Worm (Caenorhabditis elegans) whole organism, mixed stage, embryonic: Measurements from ENCODE around the gene gpx-6.

Experiments used
- bed-3 ChIP-seq: fragments of 200-800 bp; sonication (Bioruptor generic); optimal IDR thresholded peaks from 3 replicates; lab custom pipeline; 2018; ENCODE audit warnings: mild to moderate bottlenecking, missing genetic modification characterization, moderate library complexity, missing compliant biosample characterization
- ceh-43 ChIP-seq: fragments of 200-800 bp; sonication (Bioruptor generic); optimal IDR thresholded peaks from 2 replicates; lab custom pipeline; 2018; ENCODE audit warnings: mild to moderate bottlenecking, missing genetic modification characterization, moderate library complexity, missing compliant biosample characterization
- ceh-83 ChIP-seq: fragments of 200-800 bp; sonication (Bioruptor generic); optimal IDR thresholded peaks from 2 replicates; lab custom pipeline; 2018; ENCODE audit warnings: mild to moderate bottlenecking, missing genetic modification characterization, missing compliant biosample characterization
- cnd-1 ChIP-seq: fragments of 200-800 bp; sonication (Bioruptor generic); optimal IDR thresholded peaks from 2 replicates; lab custom pipeline; 2018; ENCODE audit warnings: mild to moderate bottlenecking, missing genetic modification characterization, missing compliant biosample characterization
- drap-1 ChIP-seq: fragments of 200-800 bp; sonication (Bioruptor generic); optimal IDR thresholded peaks from 3 replicates; lab custom pipeline; 2018; ENCODE audit warnings: mild to moderate bottlenecking, missing genetic modification characterization, missing compliant biosample characterization
- elt-1 ChIP-seq: sonication (generic microtip); optimal IDR thresholded peaks from 2 replicates; lab custom pipeline; 2017; ENCODE audit warnings: missing genetic modification characterization, mild to moderate bottlenecking, missing compliant biosample characterization, antibody characterized with exemption, moderate library complexity, borderline replicate concordance; ENCODE audit not compliant: insufficient read depth
- flh-1 ChIP-seq: fragments of 200-800 bp; sonication (Bioruptor generic); optimal IDR thresholded peaks from 2 replicates; lab custom pipeline; 2018; ENCODE audit warnings: mild to moderate bottlenecking, missing genetic modification characterization, moderate library complexity, missing compliant biosample characterization
- ham-2 ChIP-seq: fragments of 200-800 bp; sonication (Bioruptor generic); optimal IDR thresholded peaks from 2 replicates; lab custom pipeline; 2018; ENCODE audit warnings: mild to moderate bottlenecking, missing genetic modification characterization, missing compliant biosample characterization
- hlh-1 ChIP-seq: fragments of 150-350 bp; optimal IDR thresholded peaks from 2 replicates; lab custom pipeline; 2014; ENCODE audit warnings: missing biosample characterization, missing genetic modification reagents, missing genetic modification characterization
- lin-13 ChIP-seq: fragments of 150-350 bp; optimal IDR thresholded peaks from 2 replicates; lab custom pipeline; 2014; ENCODE audit warnings: missing biosample characterization, missing genetic modification characterization
- lin-32 ChIP-seq: fragments of 200-800 bp; sonication (Bioruptor generic); optimal IDR thresholded peaks from 2 replicates; lab custom pipeline; 2018; ENCODE audit warnings: mild to moderate bottlenecking, missing genetic modification characterization, missing compliant biosample characterization
- mab-5 ChIP-seq: fragments of 150-350 bp; optimal IDR thresholded peaks from 2 replicates; lab custom pipeline; 2014; ENCODE audit warnings: missing biosample characterization, missing genetic modification characterization
- mep-1 ChIP-seq: fragments of 150-350 bp; optimal IDR thresholded peaks from 2 replicates; lab custom pipeline; 2017; ENCODE audit warnings: missing biosample characterization, missing genetic modification reagents, missing genetic modification characterization, inconsistent platforms
- mls-2 ChIP-seq: sonication (generic microtip); optimal IDR thresholded peaks from 2 replicates; lab custom pipeline; 2016; ENCODE audit warnings: mild to moderate bottlenecking, missing genetic modification characterization, moderate library complexity, missing compliant biosample characterization
- nhr-12 ChIP-seq: fragments of 150-350 bp; optimal IDR thresholded peaks from 2 replicates; lab custom pipeline; 2014; ENCODE audit warnings: missing biosample characterization, missing genetic modification characterization
- nhr-2 ChIP-seq: fragments of 150-350 bp; optimal IDR thresholded peaks from 2 replicates; lab custom pipeline; 2014; ENCODE audit warnings: missing biosample characterization, missing genetic modification characterization
- nhr-237 ChIP-seq: fragments of 150-350 bp; optimal IDR thresholded peaks from 2 replicates; lab custom pipeline; 2014; ENCODE audit warnings: missing biosample characterization, missing genetic modification characterization
- nhr-28 ChIP-seq: fragments of 150-350 bp; optimal IDR thresholded peaks from 2 replicates; lab custom pipeline; 2014; ENCODE audit warnings: missing biosample characterization, missing genetic modification characterization
- nhr-76 ChIP-seq: sonication (generic microtip); optimal IDR thresholded peaks from 2 replicates; lab custom pipeline; 2017; ENCODE audit warnings: missing biosample characterization, missing genetic modification characterization
- pha-4 ChIP-seq: fragments of 150-350 bp; optimal IDR thresholded peaks from 2 replicates; lab custom pipeline; 2018; ENCODE audit warnings: missing biosample characterization, missing genetic modification reagents, missing genetic modification characterization
- sem-2 ChIP-seq: fragments of 200-800 bp; sonication (Bioruptor generic); optimal IDR thresholded peaks from 2 replicates; lab custom pipeline; 2018; ENCODE audit warnings: mild to moderate bottlenecking, missing genetic modification characterization, missing compliant biosample characterization
- snpc-4 ChIP-seq: fragments of 150-350 bp; optimal IDR thresholded peaks from 2 replicates; lab custom pipeline; 2014; ENCODE audit warnings: missing biosample characterization, missing genetic modification characterization
- sptf-1 ChIP-seq: sonication (generic microtip); optimal IDR thresholded peaks from 2 replicates; lab custom pipeline; 2017; ENCODE audit warnings: mild to moderate bottlenecking, missing genetic modification characterization, moderate library complexity, missing compliant biosample characterization
- tbx-8 ChIP-seq: fragments of 200-800 bp; sonication (Bioruptor generic); optimal IDR thresholded peaks from 2 replicates; lab custom pipeline; 2018; ENCODE audit warnings: mild to moderate bottlenecking, missing genetic modification characterization, moderate library complexity, missing compliant biosample characterization
- unc-39 ChIP-seq: fragments of 150-350 bp; optimal IDR thresholded peaks from 2 replicates; lab custom pipeline; 2014; ENCODE audit warnings: missing biosample characterization, missing genetic modification characterization
- unc-62 ChIP-seq: fragments of 150-350 bp; optimal IDR thresholded peaks from 2 replicates; lab custom pipeline; 2014; ENCODE audit warnings: missing biosample characterization, missing genetic modification reagents, missing genetic modification characterization
- zip-8 ChIP-seq: fragments of 150-350 bp; optimal IDR thresholded peaks from 2 replicates; lab custom pipeline; 2014; ENCODE audit warnings: missing biosample characterization, missing genetic modification characterization
- ztf-11 ChIP-seq: fragments of 150-350 bp; optimal IDR thresholded peaks from 2 replicates; lab custom pipeline; 2014; ENCODE audit warnings: missing biosample characterization, missing genetic modification characterization

gpx-6 gene

DNA sequence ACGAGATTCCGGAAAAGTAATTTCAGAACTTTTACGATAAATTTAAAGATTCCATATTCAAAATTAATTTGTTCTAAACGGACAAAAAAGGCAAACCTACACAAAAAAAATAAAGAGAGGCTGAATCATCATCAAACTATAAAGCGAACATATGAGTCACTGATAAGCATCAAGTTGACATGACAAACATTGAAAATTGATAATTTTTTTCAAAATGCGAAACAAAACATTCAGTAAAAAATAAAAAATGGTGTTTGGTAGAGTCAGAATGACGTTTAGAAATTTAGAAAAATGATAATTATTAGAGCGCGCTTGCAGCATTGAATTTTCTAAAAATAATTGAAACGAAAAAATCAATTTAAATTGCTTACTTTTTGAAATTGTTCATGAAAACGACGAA, 22.2 kb upstream of the gpx-6 start:
- TF ChIP-seq flh-1 (GFP tag; lab: Kevin White, UChicago) (no peak), tbx-8 (GFP tag; lab: Kevin White, UChicago) (no peak), nhr-237 (no peak), nhr-28 (tag; lab: Kevin White, UChicago) (no peak)

DNA sequence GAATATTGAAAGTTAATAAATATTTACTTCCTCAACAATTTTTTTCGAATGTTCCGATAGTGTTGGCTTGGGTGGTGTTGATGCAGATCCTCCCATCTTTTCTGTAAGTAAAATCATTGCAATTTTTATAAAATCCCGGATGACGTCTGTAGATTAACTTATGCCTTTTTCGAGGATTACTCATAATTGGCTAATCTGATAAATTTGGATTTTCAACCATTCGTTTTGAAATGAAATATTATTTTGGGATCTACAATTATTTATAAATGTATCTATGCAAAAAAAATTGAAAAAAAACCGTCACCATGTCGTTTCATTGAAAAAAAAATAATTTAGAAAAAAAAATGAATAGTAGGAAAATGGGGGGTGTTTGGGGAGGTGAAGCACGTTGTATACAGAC, 20.9 kb upstream of the gpx-6 start, which contains the start of gene glrx-22:
Gene glrx-22, minus strand, starts transcription at position 101 of the 400 bp plus-strand sequence.
- TF ChIP-seq drap-1 (GFP tag; lab: Kevin White, UChicago) = no peak
- TF ChIP-seq ceh-83 (GFP tag; lab: Kevin White, UChicago) = no peak
- no peak for TF ChIP-seq mab-5 (tag; lab: Kevin White, UChicago)
- TF ChIP-seq sptf-1 (tag; lab: Kevin White, UChicago) = no peak
- TF ChIP-seq sem-2 (GFP tag; lab: Kevin White, UChicago) = no peak
- no peak for TF ChIP-seq tbx-8 (GFP tag; lab: Kevin White, UChicago)
- TF ChIP-seq unc-39 (tag; lab: Kevin White, UChicago) = no peak
- TF ChIP-seq nhr-76 (tag; lab: Kevin White, UChicago) = no peak
- TF ChIP-seq nhr-2 (tag; lab: Kevin White, UChicago) = no peak
- no peak for TF ChIP-seq cnd-1 (tag; lab: Kevin White, UChicago)
- no peak for TF ChIP-seq lin-32 (GFP tag; lab: Kevin White, UChicago)
- TF ChIP-seq bed-3 (GFP tag; lab: Kevin White, UChicago) = no peak
- TF ChIP-seq mep-1 (tag; lab: Kevin White, UChicago) = no peak
- no peak for TF ChIP-seq ceh-43 (GFP tag; lab: Kevin White, UChicago)
- no peak for TF ChIP-seq nhr-28 (tag; lab: Kevin White, UChicago)
- no peak for TF ChIP-seq unc-62 (GFP tag; lab: Kevin White, UChicago)
- no peak for TF ChIP-seq mls-2
- TF ChIP-seq nhr-237 = no peak
- no peak for TF ChIP-seq flh-1 (GFP tag; lab: Kevin White, UChicago)

DNA sequence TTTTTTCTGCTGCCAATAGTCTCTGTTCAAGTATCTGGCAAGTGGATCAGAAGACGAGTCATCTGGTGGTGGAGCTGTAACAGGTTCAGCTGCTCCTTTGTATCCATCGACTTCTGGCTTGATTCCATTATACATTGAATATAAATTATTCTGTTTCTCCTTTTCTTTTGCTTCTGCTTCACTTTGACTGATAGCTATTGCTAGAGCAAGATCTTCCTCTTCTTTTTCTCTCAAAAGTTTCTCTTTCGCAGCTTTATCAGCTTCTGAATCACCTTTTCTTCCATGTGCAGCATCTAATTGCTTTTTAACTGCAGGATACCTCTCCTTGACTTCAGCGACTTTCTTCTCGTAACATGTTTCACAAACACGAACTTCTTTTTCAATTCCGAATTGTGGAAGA, 18.4 kb upstream of the gpx-6 start:
- no peak for TF ChIP-seq unc-39 (tag; lab: Kevin White, UChicago)
- TF ChIP-seq snpc-4 (tag; lab: Kevin White, UChicago) = no peak
- TF ChIP-seq lin-32 (GFP tag; lab: Kevin White, UChicago) = no peak
- TF ChIP-seq hlh-1 (tag; lab: Kevin White, UChicago) = no peak
- TF ChIP-seq mab-5 (tag; lab: Kevin White, UChicago) = no peak
- no peak for TF ChIP-seq ztf-11
- no peak for TF ChIP-seq elt-1 (tag; lab: Kevin White, UChicago)
- TF ChIP-seq flh-1 (GFP tag; lab: Kevin White, UChicago) = no peak
- TF ChIP-seq lin-13 (tag; lab: Kevin White, UChicago) = no peak
- no peak for TF ChIP-seq nhr-28 (tag; lab: Kevin White, UChicago)
- TF ChIP-seq bed-3 (GFP tag; lab: Kevin White, UChicago) = no peak
- TF ChIP-seq ceh-43 (GFP tag; lab: Kevin White, UChicago) = no peak
- TF ChIP-seq mep-1 (tag; lab: Kevin White, UChicago) = no peak
- TF ChIP-seq ham-2 (GFP tag; lab: Kevin White, UChicago) = no peak
- TF ChIP-seq nhr-76 (tag; lab: Kevin White, UChicago) = no peak

DNA sequence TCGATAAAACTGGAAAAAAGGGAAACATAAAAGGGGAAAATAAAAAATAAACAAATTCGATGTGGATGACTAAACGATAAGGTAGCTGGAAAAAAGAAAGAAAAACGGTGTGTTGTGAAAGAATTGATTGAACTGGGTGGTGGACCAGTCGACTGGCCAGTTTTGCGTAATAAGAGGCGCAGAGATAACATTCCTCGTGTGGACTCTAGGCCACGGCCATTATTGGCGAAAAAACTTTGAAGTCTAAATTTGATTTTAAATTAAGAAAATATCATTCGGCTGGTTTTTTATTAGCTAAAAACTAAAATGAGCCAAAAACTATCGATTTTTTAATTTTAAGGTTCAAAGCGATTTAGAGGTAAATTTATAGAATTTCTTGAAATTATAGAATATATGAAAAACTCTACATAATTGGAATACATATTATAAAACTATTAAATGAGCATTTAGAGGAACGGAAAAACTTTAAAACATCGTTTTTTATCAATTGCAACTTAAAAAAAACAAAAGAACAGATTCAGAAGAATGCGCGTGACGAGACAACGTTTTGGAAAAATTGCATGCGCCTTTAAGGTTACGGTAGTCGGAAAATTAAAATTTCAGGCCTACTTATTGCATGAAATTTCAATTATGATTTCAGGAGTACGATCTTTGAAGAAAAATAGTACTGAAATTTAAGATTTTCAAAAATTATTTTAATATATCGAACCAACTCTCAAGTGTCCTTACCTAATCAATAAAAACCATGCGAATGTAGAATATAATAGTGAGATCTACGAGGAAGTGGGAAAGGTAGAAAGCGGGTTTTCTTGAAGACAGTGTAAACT, 16.5 kb upstream of the gpx-6 start, which contains the start of gene hgrs-1:
Gene hgrs-1, minus strand, starts transcription at position 777 of the 827 bp plus-strand sequence.
- peak; percentile 3 for TF ChIP-seq mep-1 (tag; lab: Kevin White, UChicago)
- TF ChIP-seq elt-1 (tag; lab: Kevin White, UChicago) = no peak

DNA sequence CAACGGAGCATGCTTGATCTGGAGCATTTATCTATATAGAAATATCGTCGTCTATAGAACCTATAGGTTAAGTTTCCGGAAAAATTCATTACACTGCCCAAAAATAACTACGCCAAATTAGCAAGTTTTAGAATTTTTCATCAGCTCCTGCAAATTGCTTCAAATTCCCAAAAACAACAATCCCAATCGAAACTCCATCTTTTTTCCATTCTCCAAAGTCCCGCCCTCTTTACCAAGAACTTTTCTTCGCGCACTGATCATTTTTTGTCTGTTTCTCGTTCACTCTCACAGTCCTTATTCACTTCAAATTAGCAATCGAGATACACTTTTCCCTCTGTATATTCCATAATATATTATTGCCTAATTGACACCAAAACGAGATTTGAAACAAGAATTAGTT, 15.7 kb upstream of the gpx-6 start, which contains the start of gene svh-1:
Gene svh-1, plus strand, starts transcription at position 301 of the 400 bp plus-strand sequence.
- no peak for TF ChIP-seq unc-39 (tag; lab: Kevin White, UChicago)
- no peak for TF ChIP-seq zip-8 (tag; lab: Kevin White, UChicago)

DNA sequence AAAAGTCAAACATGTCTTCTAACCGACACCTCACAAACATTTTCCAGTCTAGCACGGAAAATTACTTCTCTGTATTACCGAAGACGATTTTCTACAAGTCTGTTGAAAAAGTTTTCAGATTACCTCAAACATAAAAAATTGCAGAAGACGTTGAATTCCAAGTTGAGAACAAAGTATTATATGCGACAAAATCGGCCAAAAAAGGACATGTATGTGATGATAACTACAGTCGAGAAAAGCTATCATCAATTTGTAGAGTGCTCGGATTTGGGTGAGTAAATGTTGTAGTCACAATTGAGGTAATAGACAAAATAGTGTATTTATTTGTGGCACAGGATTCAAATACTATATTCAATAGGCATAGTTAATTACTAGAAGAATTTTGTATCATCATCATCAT, 13.1 kb upstream of the gpx-6 start:
- TF ChIP-seq nhr-12 (tag; lab: Kevin White, UChicago) = no peak
- TF ChIP-seq hlh-1 (tag; lab: Kevin White, UChicago) = no peak
- no peak for TF ChIP-seq lin-13 (tag; lab: Kevin White, UChicago)
- TF ChIP-seq bed-3 (GFP tag; lab: Kevin White, UChicago) = no peak
- TF ChIP-seq unc-62 (GFP tag; lab: Kevin White, UChicago) = no peak
- no peak for TF ChIP-seq unc-39 (tag; lab: Kevin White, UChicago)
- TF ChIP-seq elt-1 (tag; lab: Kevin White, UChicago) = no peak
- TF ChIP-seq drap-1 (GFP tag; lab: Kevin White, UChicago) = no peak
- TF ChIP-seq nhr-76 (tag; lab: Kevin White, UChicago) = no peak
- no peak for TF ChIP-seq pha-4 (tag; lab: Kevin White, UChicago)
- no peak for TF ChIP-seq snpc-4 (tag; lab: Kevin White, UChicago)
- TF ChIP-seq, all 35 proteins: peak for 0
